Fruit fly (Drosophila melanogaster) whole organism, prepupa: Measurements from ENCODE around the gene CG3036.

ENCODE experiments used
- CG11294 ChIP-seq: fragments of 200-800 bp; sonication (Bioruptor generic); IDR thresholded peaks from 2 replicates; pipeline ENCODE4 v1.3.6; 2022; ENCODE audit warnings: missing biosample characterization, missing genetic modification characterization
- CG11762 ChIP-seq: fragments of 200-800 bp; sonication (Bioruptor generic); optimal IDR thresholded peaks from 3 replicates; lab custom pipeline; 2016; ENCODE audit warnings: missing biosample characterization, missing genetic modification characterization; ENCODE audit not compliant: insufficient read depth
- CG11902 ChIP-seq: fragments of 200-800 bp; sonication (Bioruptor generic); optimal IDR thresholded peaks from 3 replicates; lab custom pipeline; 2016; ENCODE audit warnings: missing biosample characterization, missing genetic modification characterization
- CG15336 ChIP-seq: fragments of 200-800 bp; sonication (Bioruptor generic); IDR thresholded peaks from 2 replicates; pipeline ENCODE4 v1.3.6; 2022; ENCODE audit warnings: missing biosample characterization, missing genetic modification characterization
- CG1621 ChIP-seq: fragments of 200-800 bp; sonication (Bioruptor generic); optimal IDR thresholded peaks from 3 replicates; lab custom pipeline; 2018; ENCODE audit warnings: missing biosample characterization, mild to moderate bottlenecking, missing genetic modification characterization
- CG31627 ChIP-seq: fragments of 200-800 bp; sonication (Bioruptor generic); optimal IDR thresholded peaks from 3 replicates; lab custom pipeline; 2016; ENCODE audit warnings: missing biosample characterization, missing genetic modification characterization
- CG32006 ChIP-seq: fragments of 200-800 bp; sonication (Bioruptor generic); optimal IDR thresholded peaks from 3 replicates; lab custom pipeline; 2017; ENCODE audit warnings: missing biosample characterization, mild to moderate bottlenecking, missing genetic modification characterization
- CG34406 ChIP-seq: fragments of 200-800 bp; sonication (Bioruptor generic); optimal IDR thresholded peaks from 3 replicates; lab custom pipeline; 2016; ENCODE audit warnings: missing biosample characterization, missing genetic modification characterization
- CG3919 ChIP-seq: fragments of 200-800 bp; sonication (Bioruptor generic); optimal IDR thresholded peaks from 3 replicates; lab custom pipeline; 2016; ENCODE audit warnings: missing biosample characterization, missing genetic modification characterization
- CG6276 ChIP-seq: fragments of 200-800 bp; sonication (Bioruptor generic); optimal IDR thresholded peaks from 2 replicates; lab custom pipeline; 2017; ENCODE audit warnings: missing biosample characterization, mild to moderate bottlenecking, missing genetic modification characterization
- CG6792 ChIP-seq: fragments of 200-800 bp; sonication (Bioruptor generic); optimal IDR thresholded peaks from 3 replicates; lab custom pipeline; 2016; ENCODE audit warnings: missing biosample characterization, missing genetic modification characterization
- CG6808 ChIP-seq: fragments of 200-800 bp; sonication (Bioruptor generic); optimal IDR thresholded peaks from 3 replicates; lab custom pipeline; 2017; ENCODE audit warnings: missing biosample characterization, missing genetic modification characterization, mild to moderate bottlenecking, moderate library complexity, missing genetic modification reagents
- CG6854 ChIP-seq: fragments of 200-800 bp; sonication (Bioruptor generic); optimal IDR thresholded peaks from 2 replicates; lab custom pipeline; 2017; ENCODE audit warnings: missing biosample characterization, mild to moderate bottlenecking, missing genetic modification characterization
- CG7368 ChIP-seq: fragments of 200-800 bp; sonication (Bioruptor generic); optimal IDR thresholded peaks from 3 replicates; lab custom pipeline; 2016; ENCODE audit warnings: missing biosample characterization, missing genetic modification characterization
- CG8632 ChIP-seq: fragments of 200-800 bp; sonication (Bioruptor generic); optimal IDR thresholded peaks from 3 replicates; lab custom pipeline; 2016; ENCODE audit warnings: missing biosample characterization, missing genetic modification characterization
- CG9139 ChIP-seq: fragments of 200-800 bp; sonication (Bioruptor generic); optimal IDR thresholded peaks from 3 replicates; lab custom pipeline; 2017; ENCODE audit warnings: missing biosample characterization, mild to moderate bottlenecking, missing genetic modification characterization
- Eip78C ChIP-seq: fragments of 200-800 bp; sonication (Bioruptor generic); peaks from one replicate; lab custom pipeline; 2016; ENCODE audit warnings: missing biosample characterization, missing genetic modification characterization
- Eip93F ChIP-seq: fragments of 200-800 bp; sonication (Bioruptor generic); optimal IDR thresholded peaks from 2 replicates; lab custom pipeline; 2016; ENCODE audit warnings: missing biosample characterization, mild to moderate bottlenecking, missing genetic modification characterization
- Ets21C ChIP-seq: fragments of 200-800 bp; sonication (Bioruptor generic); optimal IDR thresholded peaks from 3 replicates; lab custom pipeline; 2016; ENCODE audit warnings: missing biosample characterization, missing genetic modification characterization
- Hr38 ChIP-seq: sonication (Bioruptor generic); optimal IDR thresholded peaks from 2 replicates; lab custom pipeline; 2016; ENCODE audit warnings: missing biosample characterization, missing genetic modification characterization
- Hr39 ChIP-seq: fragments of 200-800 bp; sonication (Bioruptor generic); optimal IDR thresholded peaks from 2 replicates; lab custom pipeline; 2016; ENCODE audit warnings: missing biosample characterization, missing genetic modification characterization
- Hr4 ChIP-seq: fragments of 200-800 bp; sonication (Bioruptor generic); optimal IDR thresholded peaks from 3 replicates; lab custom pipeline; 2016; ENCODE audit warnings: missing biosample characterization, missing genetic modification characterization
- Lpt ChIP-seq: fragments of 200-800 bp; sonication (Bioruptor generic); optimal IDR thresholded peaks from 3 replicates; lab custom pipeline; 2016; ENCODE audit warnings: missing biosample characterization, missing genetic modification characterization
- Met ChIP-seq: fragments of 200-800 bp; sonication (Bioruptor generic); optimal IDR thresholded peaks from 3 replicates; lab custom pipeline; 2016; ENCODE audit warnings: missing biosample characterization, missing genetic modification characterization
- OdsH ChIP-seq: fragments of 200-800 bp; sonication (Bioruptor generic); optimal IDR thresholded peaks from 3 replicates; lab custom pipeline; 2016; ENCODE audit warnings: missing biosample characterization, missing genetic modification characterization
- Smox ChIP-seq: fragments of 200-800 bp; sonication (Bioruptor generic); optimal IDR thresholded peaks from 3 replicates; lab custom pipeline; 2016; ENCODE audit warnings: missing biosample characterization, missing genetic modification characterization
- Sox102F ChIP-seq: fragments of 200-800 bp; sonication (Bioruptor generic); optimal IDR thresholded peaks from 2 replicates; lab custom pipeline; 2016; ENCODE audit warnings: missing biosample characterization, mild to moderate bottlenecking, missing genetic modification characterization
- Sox14 ChIP-seq: fragments of 200-800 bp; sonication (Bioruptor generic); optimal IDR thresholded peaks from 3 replicates; lab custom pipeline; 2016; ENCODE audit warnings: missing biosample characterization, missing genetic modification characterization
- Sox15 ChIP-seq: fragments of 200-800 bp; sonication (Bioruptor generic); optimal IDR thresholded peaks from 3 replicates; lab custom pipeline; 2016; ENCODE audit warnings: missing biosample characterization, missing genetic modification characterization
- cyc ChIP-seq: fragments of 200-800 bp; sonication (Bioruptor generic); optimal IDR thresholded peaks from 3 replicates; lab custom pipeline; 2016; ENCODE audit warnings: missing biosample characterization, missing genetic modification characterization
- eg ChIP-seq: fragments of 200-800 bp; sonication (Bioruptor generic); IDR thresholded peaks from 3 replicates; pipeline ENCODE4 v1.3.6; 2022; ENCODE audit warnings: missing biosample characterization, missing genetic modification characterization
- esn ChIP-seq: fragments of 200-800 bp; sonication (Bioruptor generic); optimal IDR thresholded peaks from 2 replicates; lab custom pipeline; 2016; ENCODE audit warnings: missing biosample characterization, mild to moderate bottlenecking, missing genetic modification characterization, moderate library complexity
- fd59A ChIP-seq: fragments of 200-800 bp; sonication (Bioruptor generic); optimal IDR thresholded peaks from 2 replicates; lab custom pipeline; 2017; ENCODE audit warnings: missing biosample characterization, mild to moderate bottlenecking, missing genetic modification characterization, missing genetic modification reagents
- fd85E ChIP-seq: fragments of 200-800 bp; sonication (Bioruptor generic); optimal IDR thresholded peaks from 3 replicates; lab custom pipeline; 2016; ENCODE audit warnings: missing biosample characterization, missing genetic modification characterization
- net ChIP-seq: fragments of 200-800 bp; sonication (Bioruptor generic); optimal IDR thresholded peaks from 3 replicates; lab custom pipeline; 2016; ENCODE audit warnings: missing biosample characterization, missing genetic modification characterization
- salr ChIP-seq, 2 experiments: fragments of 200-800 bp; sonication (Bioruptor generic); optimal IDR thresholded peaks; 3 replicates each; lab custom pipeline; 2016 to 2018; ENCODE audit warnings: missing biosample characterization in 2 of 2, missing genetic modification characterization in 2 of 2, mild to moderate bottlenecking in 1 of 2
- ss ChIP-seq, 2 experiments: fragments of 200-800 bp; sonication (Bioruptor generic); optimal IDR thresholded peaks; 2 replicates in 1 of 2; 3 replicates in 1 of 2; lab custom pipeline; 2017 to 2018; ENCODE audit warnings: mild to moderate bottlenecking in 2 of 2, missing biosample characterization in 2 of 2, missing genetic modification characterization in 2 of 2, moderate library complexity in 1 of 2
- svp ChIP-seq: fragments of 200-800 bp; sonication (Bioruptor generic); peaks from one replicate; lab custom pipeline; 2016; ENCODE audit warnings: missing biosample characterization, missing genetic modification characterization
- topi ChIP-seq: fragments of 200-800 bp; sonication (Bioruptor generic); optimal IDR thresholded peaks from 3 replicates; lab custom pipeline; 2016; ENCODE audit warnings: missing biosample characterization, missing genetic modification characterization

CG3036 gene

DNA sequence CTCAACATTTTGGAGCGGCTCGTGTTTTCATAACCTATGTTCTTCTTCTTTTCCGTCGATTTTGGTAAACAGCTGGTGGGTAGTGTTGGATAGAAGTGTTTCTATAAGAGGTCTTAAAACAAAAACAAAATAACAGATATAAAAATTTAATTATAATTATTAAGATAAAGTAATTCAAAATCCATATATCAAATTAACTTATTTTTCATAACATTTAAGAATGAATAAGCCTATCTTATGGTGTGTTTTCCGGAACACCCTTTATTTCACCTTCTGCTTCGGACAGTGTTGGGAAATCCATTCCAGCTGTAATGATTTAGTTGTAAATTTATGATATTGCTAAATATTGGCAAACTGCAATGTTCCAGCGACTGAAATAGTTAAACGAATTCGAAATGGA, 41.6 kb upstream of the CG3036 start, which contains the start of the genes mRpS2 and Mon1 (continued):
- TF ChIP-seq fd85E (GFP tag; lab: Kevin White, UChicago) (peak; percentile 68), CG32006 (GFP tag; lab: Kevin White, UChicago) (peak; percentile 92), Eip78C (peak; percentile 94), CG3919 (GFP tag; lab: Kevin White, UChicago) (peak; percentile 95), Eip93F (GFP tag; lab: Kevin White, UChicago) (peak; percentile 79), CG6854 (GFP tag; lab: Kevin White, UChicago) (peak; percentile 58), Hr38 (GFP tag; lab: Kevin White, UChicago) (peak; percentile 29), CG7368 (GFP tag; lab: Kevin White, UChicago) (peak; percentile 91), CG1621 (peak; percentile 70), Sox14 (GFP tag; lab: Kevin White, UChicago) (peak; percentile 86), fd59A (GFP tag; lab: Kevin White, UChicago) (peak; percentile 70), cyc (peak; percentile 93), Smox (GFP tag; lab: Kevin White, UChicago) (peak; percentile 85), esn (GFP tag; lab: Kevin White, UChicago) (peak; percentile 95), Hr39 (GFP tag; lab: Kevin White, UChicago) (peak; percentile 90), CG9139 (GFP tag; lab: Kevin White, UChicago) (no peak), Lpt (GFP tag; lab: Kevin White, UChicago) (peak; percentile 91), Hr4 (GFP tag; lab: Kevin White, UChicago) (peak; percentile 89), Met (GFP tag; lab: Kevin White, UChicago) (peak; percentile 90), CG31627 (GFP tag; lab: Kevin White, UChicago) (peak; percentile 89), CG6808 (no peak), CG8632 (GFP tag; lab: Kevin White, UChicago) (peak; percentile 89), CG6792 (peak; percentile 90), CG15336 (GFP tag; lab: Robert Waterston, UW) (peak; percentile 92), Sox15 (peak; percentile 89), CG34406 (GFP tag; lab: Kevin White, UChicago) (peak; percentile 90), OdsH (GFP tag; lab: Kevin White, UChicago) (peak; percentile 97), CG6276 (GFP tag; lab: Kevin White, UChicago) (no peak), topi (GFP tag; lab: Kevin White, UChicago) (peak; percentile 87), ss (GFP tag; optimal IDR thresholded peaks at IDR 0.05; lab: Kevin White, UChicago) (no peak), eg (GFP tag; lab: Robert Waterston, UW) (peak; percentile 97), Ets21C (peak; percentile 82), CG11762 (GFP tag; lab: Kevin White, UChicago) (peak; percentile 92)

dm6 chr2L:4852605-4853102, 39.3 kb upstream of the CG3036 start, which contains the start of gene smog:
TSS of gene smog (plus strand) at chr2L:4852864.
- TF ChIP-seq topi (GFP tag; lab: Kevin White, UChicago) (no peak), Eip93F (GFP tag; lab: Kevin White, UChicago) (no peak), Sox102F (GFP tag; lab: Kevin White, UChicago) (no peak)

DNA sequence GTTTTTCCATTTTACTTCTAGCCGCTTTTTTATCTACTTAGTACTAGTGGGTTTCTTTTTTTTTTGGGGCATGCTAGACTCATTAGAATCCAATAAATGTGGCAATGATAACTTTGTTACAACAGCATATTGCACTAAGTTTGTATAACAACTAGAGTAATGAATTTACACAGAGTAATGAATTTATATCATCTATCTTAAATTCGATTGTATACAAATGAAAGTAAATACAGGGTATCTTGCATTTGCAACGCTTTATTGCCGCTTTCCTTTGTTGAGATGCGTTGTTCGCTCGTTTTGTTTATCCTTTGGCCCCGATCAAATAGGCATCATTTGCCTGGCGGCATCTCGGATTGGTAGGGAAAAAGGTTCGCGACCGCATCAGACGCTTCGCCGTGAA, 37.1 kb upstream of the CG3036 start:
- TF ChIP-seq fd85E (GFP tag; lab: Kevin White, UChicago) (no peak), CG32006 (GFP tag; lab: Kevin White, UChicago) (no peak), CG11294 (GFP tag; lab: Robert Waterston, UW) (no peak), svp (GFP tag; lab: Kevin White, UChicago) (no peak), CG11902 (no peak), Eip78C (no peak), CG3919 (GFP tag; lab: Kevin White, UChicago) (no peak), salr (GFP tag; optimal IDR thresholded peaks at IDR 0.05; lab: Kevin White, UChicago) (no peak), net (GFP tag; lab: Kevin White, UChicago) (no peak), CG6792 (no peak), CG7368 (GFP tag; lab: Kevin White, UChicago) (no peak), CG1621 (no peak), topi (GFP tag; lab: Kevin White, UChicago) (no peak), Sox15 (no peak)
